Worm (Caenorhabditis elegans) whole organism, late embryonic: Measurements from ENCODE around the gene ZK1193.2.

ENCODE experiments used
- ceh-9 ChIP-seq: sonication (generic microtip); optimal IDR thresholded peaks from 2 replicates; lab custom pipeline; 2016; ENCODE audit warnings: mild to moderate bottlenecking, missing genetic modification characterization, inconsistent platforms, missing compliant biosample characterization
- pha-4 ChIP-seq: fragments of 150-350 bp; optimal IDR thresholded peaks from 2 replicates; lab custom pipeline; 2018; ENCODE audit warnings: missing biosample characterization, missing genetic modification reagents, missing genetic modification characterization
- pqm-1 ChIP-seq: sonication (generic microtip); optimal IDR thresholded peaks from 2 replicates; lab custom pipeline; 2016; ENCODE audit warnings: missing genetic modification characterization, missing compliant biosample characterization
- ref-2 ChIP-seq: sonication (generic microtip); optimal IDR thresholded peaks from 2 replicates; lab custom pipeline; 2016; ENCODE audit warnings: missing genetic modification characterization, missing compliant biosample characterization
- syd-9 ChIP-seq: sonication (generic microtip); optimal IDR thresholded peaks from 2 replicates; lab custom pipeline; 2016; ENCODE audit warnings: mild to moderate bottlenecking, missing genetic modification characterization, moderate library complexity, missing compliant biosample characterization

DNA sequence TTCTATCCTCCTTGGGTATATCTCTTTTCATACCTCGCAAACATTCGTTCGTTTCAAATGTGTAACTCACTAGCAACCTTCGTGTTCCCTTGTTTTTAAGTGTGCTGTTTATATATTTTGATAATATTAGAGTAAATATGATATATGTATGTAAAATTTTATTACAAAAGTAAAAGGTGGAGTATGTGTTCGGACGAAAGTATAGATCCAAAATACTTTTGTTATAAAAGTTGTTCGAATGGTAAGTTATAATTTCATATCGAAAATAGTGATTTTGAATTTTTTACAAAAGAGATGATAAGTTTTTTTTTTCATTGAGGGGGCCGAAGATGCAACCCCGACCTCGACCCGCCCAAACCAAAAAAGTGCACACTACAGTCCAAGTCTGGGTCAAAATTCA, 67.6 kb downstream of the ZK1193.2 start, which contains the start of gene C04E7.1:
- no peak for TF ChIP-seq pha-4
- no peak for TF ChIP-seq pqm-1
- no peak for TF ChIP-seq ref-2 (tag; lab: Kevin White, UChicago)
- no peak for TF ChIP-seq ceh-9 (tag; lab: Kevin White, UChicago)
- TF ChIP-seq syd-9 (tag; lab: Kevin White, UChicago) = no peak
